Worm (Caenorhabditis elegans) whole organism, L3 larva: ENCODE measurements around the gene C18D11.3.

Experiments used
- lin-15B ChIP-seq: fragments of 150-350 bp; optimal IDR thresholded peaks from 2 replicates; lab custom pipeline; 2014; ENCODE audit warnings: missing biosample characterization, missing genetic modification characterization
- lin-39 ChIP-seq: fragments of 150-350 bp; optimal IDR thresholded peaks from 2 replicates; lab custom pipeline; 2018; ENCODE audit warnings: missing biosample characterization, missing genetic modification reagents, missing genetic modification characterization
- nhr-237 ChIP-seq: fragments of 150-350 bp; optimal IDR thresholded peaks from 2 replicates; lab custom pipeline; 2014; ENCODE audit warnings: missing biosample characterization, missing genetic modification characterization
- nhr-76 ChIP-seq: fragments of 150-350 bp; sonication (generic microtip); optimal IDR thresholded peaks from 5 replicates; lab custom pipeline; 2014; ENCODE audit warnings: missing biosample characterization, missing genetic modification characterization
- ztf-11 ChIP-seq: fragments of 150-350 bp; optimal IDR thresholded peaks from 2 replicates; lab custom pipeline; 2014; ENCODE audit warnings: missing biosample characterization, missing genetic modification characterization

DNA sequence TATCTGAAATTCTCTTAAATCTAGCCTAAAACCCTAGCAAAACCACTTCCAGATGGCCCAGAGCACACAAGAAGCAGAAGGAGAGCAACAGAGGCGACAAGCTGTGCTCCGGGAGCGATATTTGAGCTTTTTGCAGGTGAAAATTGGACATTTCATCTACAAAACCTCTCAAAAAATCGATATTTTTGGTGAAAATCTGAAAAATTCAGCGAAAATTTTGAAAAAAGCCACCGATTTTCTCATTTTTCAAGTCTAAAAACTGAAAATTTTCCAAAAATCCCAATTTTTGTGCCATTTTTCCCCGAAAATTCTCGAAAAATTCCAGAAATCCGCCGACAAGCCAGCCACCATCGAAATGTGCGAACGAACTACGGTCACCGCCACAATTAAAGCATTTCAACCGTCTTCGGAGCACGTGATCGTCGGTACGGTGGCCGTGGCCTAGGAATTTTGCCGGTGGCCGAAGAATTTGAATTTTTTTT lies 43.0 kb upstream of the C18D11.3 start, which contains the start of gene C24H11.5:
- TF ChIP-seq lin-39 (tag; lab: Kevin White, UChicago), result no peak
- TF ChIP-seq nhr-76 (tag; lab: Kevin White, UChicago), result no peak
- no peak for TF ChIP-seq nhr-237
- TF ChIP-seq lin-15B, result no peak
- no peak for TF ChIP-seq ztf-11 (tag; lab: Kevin White, UChicago)
